ENCODE assay signal across 5 worm cellular contexts in the genomic region with DNA sequence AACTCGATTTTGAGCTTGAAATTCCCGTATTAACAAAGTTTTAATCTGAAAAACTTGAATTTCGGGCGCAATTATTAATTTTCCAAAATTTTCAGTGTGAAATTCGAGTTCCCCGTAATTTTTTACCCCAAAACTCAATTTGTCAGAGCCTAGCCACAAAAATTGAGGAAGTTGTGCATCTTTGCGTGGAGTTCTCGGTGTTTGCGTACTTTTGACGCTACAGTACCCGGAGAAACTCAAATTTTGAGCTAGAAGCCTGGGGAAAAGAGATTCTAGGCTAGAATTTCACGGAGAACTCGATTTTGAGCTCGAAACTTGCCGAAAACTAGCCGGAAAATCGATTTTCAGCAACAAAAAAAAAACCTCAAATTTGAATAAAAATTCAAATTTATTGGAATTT.
TF ChIP-seq lines count a peak whose summit lies in the region.

No protein-coding gene starts in this region.

TF ChIP-seq in whole organism, L1 larva, 84 proteins besides CTCF, POLR2A, EP300 and RAD21:
- peak; percentile 1 to 21 for TF ChIP-seq lsy-2 (tag; optimal IDR thresholded peaks at IDR 0.05; lab: Kevin White, UChicago)
TF ChIP-seq in whole organism, L1 larva: peak in this region for 1; not testable (repeated sequence) for 83.

TF ChIP-seq in whole organism, L2 larva, 48 proteins besides CTCF, POLR2A, EP300 and RAD21:
- TF ChIP-seq lin-13 (GFP tag; optimal IDR thresholded peaks at IDR 0.05; lab: Kevin White, UChicago), result peak; percentile 63
- peak in 1 of 2 experiments; percentile 50 for TF ChIP-seq lsy-2 (tag; optimal IDR thresholded peaks at IDR 0.05; lab: Kevin White, UChicago)

TF ChIP-seq in whole organism, L4 larva, 104 proteins besides CTCF, POLR2A, EP300 and RAD21:
- TF ChIP-seq lsy-2 (tag; optimal IDR thresholded peaks at IDR 0.05; lab: Kevin White, UChicago) (peak in 1 of 2 experiments; percentile 44), aha-1 (tag; lab: Kevin White, UChicago) (peak; percentile 63), lin-13 (GFP tag; optimal IDR thresholded peaks at IDR 0.05; lab: Kevin White, UChicago) (peak; percentile 1)
TF ChIP-seq in whole organism, L4 larva: peak in this region for 3; not testable (repeated sequence) for 101.

TF ChIP-seq in whole organism, mixed stage, embryonic, 35 proteins besides CTCF, POLR2A, EP300 and RAD21:
- peak; percentile 22 for TF ChIP-seq lsy-2 (tag; optimal IDR thresholded peaks at IDR 0.05; lab: Kevin White, UChicago)

TF ChIP-seq in whole organism, young adult, 124 proteins besides CTCF, POLR2A, EP300 and RAD21:
- 0 out of 2 replicates have a peak, but pooled peaks have one; percentile 43 for TF ChIP-seq nfyb-1 (GFP tag; IDR thresholded peaks at IDR 0.05; lab: Robert Waterston, UW)
- TF ChIP-seq lsl-1 (GFP tag; optimal IDR thresholded peaks at IDR 0.05; lab: Kevin White, UChicago), result peak; percentile 19
